Fruit fly (Drosophila melanogaster): ENCODE results near the gene PolA2.

Gene PolA2

DNA sequence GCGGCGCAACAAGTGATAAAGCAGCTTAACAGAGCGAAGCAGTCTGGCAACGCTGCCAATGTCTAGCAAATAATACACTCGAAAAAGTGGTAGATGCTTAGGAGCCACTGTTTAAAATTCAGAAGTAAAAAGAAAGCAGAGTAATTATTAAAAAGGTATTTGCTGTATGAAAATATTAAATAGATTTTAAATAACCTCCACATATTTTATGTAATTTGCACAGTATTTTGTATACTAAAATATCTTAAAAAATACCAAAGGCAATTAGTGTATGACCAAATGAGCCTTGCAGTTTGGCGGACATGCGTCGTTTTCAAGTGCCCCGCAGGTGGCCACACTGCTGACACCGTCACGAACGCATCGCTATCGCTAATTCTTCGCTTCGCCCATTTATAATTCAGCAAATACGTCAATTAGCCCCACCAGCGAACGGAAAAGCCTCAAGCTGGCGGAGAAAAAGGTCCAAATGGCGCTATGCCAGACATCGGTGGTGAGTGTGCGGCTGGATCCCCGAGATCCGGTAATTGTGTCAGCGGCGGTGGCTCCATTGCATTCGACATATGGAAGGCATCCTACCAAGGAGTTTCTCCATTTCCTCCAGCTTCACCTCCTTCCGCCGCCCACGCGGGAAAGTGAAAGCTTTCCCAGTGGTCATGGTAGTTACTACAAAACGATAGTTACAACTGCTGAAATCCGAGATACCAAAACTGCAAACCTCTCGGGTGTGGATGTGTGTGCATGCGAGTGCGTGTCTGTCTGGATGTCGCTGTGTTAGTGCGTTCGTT lies 14.4 kb downstream of the PolA2 start, which contains the start of gene pll (continued):
- TF ChIP-seq Trl (optimal IDR thresholded peaks at IDR 0.05) (no peak), Trl (GFP tag; optimal IDR thresholded peaks at IDR 0.05) (peak; percentile 68), Vsx1 (GFP tag; optimal IDR thresholded peaks at IDR 0.05) (no peak), CG11696 (GFP tag; IDR thresholded peaks at IDR 0.05) (peak; percentile 73), cg (GFP tag; optimal IDR thresholded peaks at IDR 0.05) (peak; percentile 75), jumu (GFP tag; optimal IDR thresholded peaks at IDR 0.05) (peak; percentile 47), CG11247 (GFP tag; IDR thresholded peaks at IDR 0.05) (peak; percentile 90), BEAF-32 (GFP tag; optimal IDR thresholded peaks at IDR 0.05) (peak; percentile 83), Oaz (GFP tag; IDR thresholded peaks at IDR 0.05) (peak; percentile 75), CG3847 (GFP tag; IDR thresholded peaks at IDR 0.05) (peak; percentile 89), z (GFP tag; IDR thresholded peaks at IDR 0.05) (no peak), zf30C (GFP tag; optimal IDR thresholded peaks at IDR 0.05) (peak; percentile 90), twi (tag; optimal IDR thresholded peaks at IDR 0.05) (peak; percentile 42), dimm (GFP tag; IDR thresholded peaks at IDR 0.05) (peak; percentile 62; the same call in 1 of the 2 replicates), CG11723 (GFP tag; optimal IDR thresholded peaks at IDR 0.05) (no peak), Hey (tag; optimal IDR thresholded peaks at IDR 0.05) (no peak), ERR (GFP tag; optimal IDR thresholded peaks at IDR 0.05) (peak; percentile 76), Sin3A (optimal IDR thresholded peaks at IDR 0.05) (peak; percentile 91), scrt (GFP tag; optimal IDR thresholded peaks at IDR 0.05) (peak; percentile 99), CG8290 (GFP tag; optimal IDR thresholded peaks at IDR 0.05) (no peak), CG8290 (tag; optimal IDR thresholded peaks at IDR 0.05) (no peak), CG17912 (GFP tag; optimal IDR thresholded peaks at IDR 0.05) (no peak), CG15601 (tag; optimal IDR thresholded peaks at IDR 0.05) (peak; percentile 79), Fer3 (tag; optimal IDR thresholded peaks at IDR 0.05) (peak; percentile 87), MBD-R2 (GFP tag; IDR thresholded peaks at IDR 0.05) (peak; percentile 89), CG30020 (tag; optimal IDR thresholded peaks at IDR 0.05) (no peak), crp (GFP tag; optimal IDR thresholded peaks at IDR 0.05) (peak in 1 of 2 experiments; percentile 36), CG13894 (tag; optimal IDR thresholded peaks at IDR 0.05) (no peak), Med (GFP tag) (peak; percentile 95), pum (GFP tag; optimal IDR thresholded peaks at IDR 0.05) (peak; percentile 58), al (GFP tag; IDR thresholded peaks at IDR 0.05) (peak; percentile 83), CG3163 (GFP tag; optimal IDR thresholded peaks at IDR 0.05) (peak; percentile 29), CG30403 (GFP tag; optimal IDR thresholded peaks at IDR 0.05) (peak; percentile 86), sob (GFP tag; IDR thresholded peaks at IDR 0.05) (peak; percentile 89), CG8388 (GFP tag; optimal IDR thresholded peaks at IDR 0.05) (peak; percentile 76), CG18599 (GFP tag; optimal IDR thresholded peaks at IDR 0.05) (peak; percentile 88), CG9609 (GFP tag; optimal IDR thresholded peaks at IDR 0.05) (peak; percentile 53), CG4282 (GFP tag; optimal IDR thresholded peaks at IDR 0.05) (no peak), CG5953 (GFP tag; IDR thresholded peaks at IDR 0.05) (peak; percentile 88), sd (tag; optimal IDR thresholded peaks at IDR 0.05) (peak; percentile 78), en (GFP tag; optimal IDR thresholded peaks at IDR 0.05) (peak; percentile 22), CG16813 (GFP tag; IDR thresholded peaks at IDR 0.05; ENCODE audit: partially characterized antibody) (peak; percentile 29; the same call in 1 of the 3 replicates), repo (GFP tag; optimal IDR thresholded peaks at IDR 0.05) (peak; percentile 29), gsb-n (tag; optimal IDR thresholded peaks at IDR 0.05) (peak; percentile 83), CG12391 (tag; optimal IDR thresholded peaks at IDR 0.05) (peak; percentile 92), jing (GFP tag; optimal IDR thresholded peaks at IDR 0.05) (no peak), Bgb (GFP tag; IDR thresholded peaks at IDR 0.05; ENCODE audit: partially characterized antibody) (peak; percentile 66), CG4617 (GFP tag; optimal IDR thresholded peaks at IDR 0.05; ENCODE audit: borderline replicate concordance) (peak; percentile 94), croc (GFP tag; conservative IDR thresholded peaks at IDR 0.05) (peak; percentile 55), CG3281 (GFP tag; optimal IDR thresholded peaks at IDR 0.05) (peak; percentile 63)

All from whole organism, embryonic.